Fruit fly (Drosophila melanogaster) whole organism, adult: ENCODE measurements around the gene CG15631.

Experiments
- CG11617 ChIP-seq: fragments of 200-800 bp; sonication (Bioruptor generic); optimal IDR thresholded peaks from 2 replicates; lab custom pipeline; 2017; ENCODE audit warnings: mild to moderate bottlenecking, missing biosample characterization, missing genetic modification reagents, missing genetic modification characterization
- CG12768 ChIP-seq: fragments of 200-800 bp; sonication (Bioruptor generic); optimal IDR thresholded peaks from 2 replicates; lab custom pipeline; 2017; ENCODE audit warnings: missing biosample characterization, missing genetic modification characterization, mild to moderate bottlenecking, moderate library complexity, missing genetic modification reagents
- CG14711 ChIP-seq: fragments of 200-800 bp; sonication (Bioruptor generic); optimal IDR thresholded peaks from 2 replicates; lab custom pipeline; 2018; ENCODE audit warnings: missing biosample characterization, mild to moderate bottlenecking, missing genetic modification characterization, moderate library complexity
- CG1620 ChIP-seq: fragments of 200-800 bp; sonication (Bioruptor generic); optimal IDR thresholded peaks from 2 replicates; lab custom pipeline; 2016; ENCODE audit warnings: missing biosample characterization, missing genetic modification characterization
- CG33017 ChIP-seq: fragments of 200-800 bp; sonication (Bioruptor generic); optimal IDR thresholded peaks from 2 replicates; lab custom pipeline; 2018; ENCODE audit warnings: missing biosample characterization, mild to moderate bottlenecking, missing genetic modification characterization, moderate library complexity
- CG5204 ChIP-seq: fragments of 200-800 bp; sonication (Bioruptor generic); optimal IDR thresholded peaks from 2 replicates; lab custom pipeline; 2016; ENCODE audit warnings: missing biosample characterization, missing genetic modification characterization
- CG7045 ChIP-seq: fragments of 200-800 bp; sonication (Bioruptor generic); optimal IDR thresholded peaks from 2 replicates; lab custom pipeline; 2017; ENCODE audit warnings: missing biosample characterization, mild to moderate bottlenecking, missing genetic modification characterization
- CG7101 ChIP-seq: fragments of 200-800 bp; sonication (Bioruptor generic); optimal IDR thresholded peaks from 2 replicates; lab custom pipeline; 2018; ENCODE audit warnings: missing biosample characterization, mild to moderate bottlenecking, missing genetic modification characterization, moderate library complexity
- Clk ChIP-seq: fragments of 200-800 bp; sonication (Bioruptor generic); optimal IDR thresholded peaks from 2 replicates; lab custom pipeline; 2017; ENCODE audit warnings: missing biosample characterization, missing genetic modification characterization
- Crg-1 ChIP-seq: fragments of 200-800 bp; sonication (Bioruptor generic); optimal IDR thresholded peaks from 2 replicates; lab custom pipeline; 2016; ENCODE audit warnings: missing biosample characterization, missing genetic modification characterization
- Hr96 ChIP-seq: fragments of 200-800 bp; sonication (Bioruptor generic); optimal IDR thresholded peaks from 2 replicates; lab custom pipeline; 2016; ENCODE audit warnings: missing biosample characterization, missing genetic modification characterization
- Mnt ChIP-seq: fragments of 200-800 bp; sonication (Bioruptor generic); optimal IDR thresholded peaks from 2 replicates; lab custom pipeline; 2016; ENCODE audit warnings: missing biosample characterization, mild to moderate bottlenecking, missing genetic modification characterization
- bab1 ChIP-seq: fragments of 200-800 bp; sonication (Bioruptor generic); optimal IDR thresholded peaks from 3 replicates; lab custom pipeline; 2019; ENCODE audit warnings: missing biosample characterization, mild to moderate bottlenecking, missing genetic modification characterization, moderate library complexity
- cic ChIP-seq: fragments of 200-800 bp; sonication (Bioruptor generic); optimal IDR thresholded peaks from 2 replicates; lab custom pipeline; 2017; ENCODE audit warnings: missing biosample characterization, mild to moderate bottlenecking, missing genetic modification characterization, moderate library complexity
- cnc ChIP-seq, 2 experiments: fragments of >200 bp; optimal IDR thresholded peaks; 2 replicates each; lab custom pipeline; 2017
- kay ChIP-seq: fragments of 200-800 bp; sonication (Bioruptor generic); peaks from one replicate; lab custom pipeline; 2016; ENCODE audit warnings: missing biosample characterization, missing genetic modification characterization, borderline replicate concordance
- ovo ChIP-seq: fragments of 200-800 bp; sonication (Bioruptor generic); optimal IDR thresholded peaks from 2 replicates; lab custom pipeline; 2016; ENCODE audit warnings: missing biosample characterization, missing genetic modification characterization
- pad ChIP-seq: fragments of 200-800 bp; sonication (Bioruptor generic); optimal IDR thresholded peaks from 3 replicates; lab custom pipeline; 2017; ENCODE audit warnings: missing biosample characterization, missing genetic modification characterization, mild to moderate bottlenecking, moderate library complexity, missing genetic modification reagents
- tj ChIP-seq: fragments of 200-800 bp; sonication (Bioruptor generic); optimal IDR thresholded peaks from 3 replicates; lab custom pipeline; 2017; ENCODE audit warnings: missing biosample characterization, mild to moderate bottlenecking, missing genetic modification characterization, moderate library complexity
- toe ChIP-seq: fragments of 200-800 bp; sonication (Bioruptor generic); optimal IDR thresholded peaks from 2 replicates; lab custom pipeline; 2016; ENCODE audit warnings: missing biosample characterization, missing genetic modification characterization

CG15631 gene

DNA sequence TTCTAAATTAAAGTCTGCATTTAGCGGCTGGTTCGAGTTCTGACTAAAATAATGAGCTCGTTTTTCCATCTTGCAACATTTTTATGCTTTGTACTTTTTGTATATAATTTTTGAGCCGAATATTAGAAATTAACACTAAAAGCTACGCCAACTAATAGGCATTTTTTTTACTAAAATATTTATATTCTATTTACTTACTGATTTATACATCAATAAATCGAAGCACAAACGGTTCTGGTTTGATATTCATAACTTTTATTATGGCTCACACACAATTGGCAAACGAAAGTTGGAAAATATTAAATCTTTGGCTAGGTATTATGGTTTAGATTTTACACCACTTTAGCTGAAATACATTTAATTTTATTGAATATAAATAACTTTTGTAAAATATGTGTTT, at the start of gene CG15631:
CG15631 (minus strand) TSS at position 101 of the 400 bp plus-strand sequence.
- no peak for TF ChIP-seq CG7101 (tag; lab: Kevin White, UChicago)
- TF ChIP-seq CG33017 (tag; lab: Kevin White, UChicago) = no peak
- no peak for TF ChIP-seq Hr96 (GFP tag; lab: Kevin White, UChicago)
- TF ChIP-seq CG12768 = no peak
- no peak for TF ChIP-seq CG5204 (GFP tag; lab: Kevin White, UChicago)
- no peak for TF ChIP-seq kay (GFP tag; lab: Kevin White, UChicago)
- no peak for TF ChIP-seq toe (GFP tag; lab: Kevin White, UChicago)
- TF ChIP-seq Crg-1 (GFP tag; lab: Kevin White, UChicago) = no peak
- TF ChIP-seq pad (GFP tag; lab: Kevin White, UChicago) = no peak
- TF ChIP-seq Mnt (GFP tag; lab: Kevin White, UChicago) = no peak
- TF ChIP-seq cnc (optimal IDR thresholded peaks at IDR 0.05; lab: Kevin White, UChicago) = no peak
- no peak for TF ChIP-seq ovo (GFP tag; lab: Kevin White, UChicago)
- no peak for TF ChIP-seq CG14711 (tag; lab: Kevin White, UChicago)
- no peak for TF ChIP-seq Clk (GFP tag; lab: Kevin White, UChicago)
- no peak for TF ChIP-seq tj (GFP tag; lab: Kevin White, UChicago)
- TF ChIP-seq cic = no peak
- no peak for TF ChIP-seq CG11617 (GFP tag; lab: Kevin White, UChicago)
- TF ChIP-seq CG1620 (GFP tag; lab: Kevin White, UChicago) = no peak
- TF ChIP-seq CG7045 (GFP tag; lab: Kevin White, UChicago) = no peak

DNA sequence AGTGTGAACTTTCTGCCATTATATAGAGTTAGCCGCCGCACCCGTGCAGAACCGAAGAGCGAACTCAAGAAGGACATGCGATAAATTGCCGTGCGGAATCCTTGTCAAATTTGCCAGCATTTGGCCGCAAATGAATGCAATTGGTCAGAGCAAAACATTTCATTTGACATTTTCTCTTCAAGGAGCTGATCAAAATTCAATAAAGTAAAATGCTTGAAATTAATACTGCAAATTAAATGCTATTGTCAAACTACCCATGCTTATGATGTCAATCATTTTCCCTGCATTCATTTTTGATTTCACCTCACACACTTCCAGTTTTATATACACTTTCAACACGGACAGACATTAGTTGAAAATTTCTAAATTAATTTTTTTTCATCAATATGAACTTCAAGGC, 28.3 kb upstream of the CG15631 start, which contains the start of gene CG42523:
CG42523 (plus strand) TSS at position 301 of the 400 bp plus-strand sequence.
- TF ChIP-seq cic = no peak
- TF ChIP-seq ovo (GFP tag; lab: Kevin White, UChicago) = no peak
- TF ChIP-seq toe (GFP tag; lab: Kevin White, UChicago) = no peak
- no peak for TF ChIP-seq CG12768
- TF ChIP-seq CG14711 (tag; lab: Kevin White, UChicago) = no peak
- TF ChIP-seq CG33017 (tag; lab: Kevin White, UChicago) = no peak

DNA sequence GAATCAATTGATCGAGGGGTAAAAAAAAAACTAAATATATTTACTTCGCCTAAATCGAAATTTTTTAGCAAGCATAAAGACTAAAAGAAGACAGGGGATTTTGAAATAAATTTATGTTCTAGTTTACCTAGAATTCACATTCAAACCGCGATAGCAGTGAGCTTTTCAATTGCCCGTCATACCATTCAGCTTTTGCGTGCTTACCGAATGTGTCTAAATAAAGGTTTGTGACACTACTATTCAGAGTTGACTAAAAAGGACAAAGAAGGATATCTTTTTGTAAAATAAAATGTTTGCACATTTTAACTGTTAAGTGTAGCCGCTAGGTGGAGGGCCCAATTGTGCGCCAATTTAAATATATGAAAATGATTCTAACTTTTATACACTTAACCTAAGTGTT, 8.2 kb downstream of the CG15631 start:
- no peak for TF ChIP-seq cic
- no peak for TF ChIP-seq toe (GFP tag; lab: Kevin White, UChicago)
- TF ChIP-seq bab1 (GFP tag; lab: Kevin White, UChicago) = no peak
- TF ChIP-seq Clk (GFP tag; lab: Kevin White, UChicago) = no peak
- TF ChIP-seq kay (GFP tag; lab: Kevin White, UChicago) = no peak

DNA sequence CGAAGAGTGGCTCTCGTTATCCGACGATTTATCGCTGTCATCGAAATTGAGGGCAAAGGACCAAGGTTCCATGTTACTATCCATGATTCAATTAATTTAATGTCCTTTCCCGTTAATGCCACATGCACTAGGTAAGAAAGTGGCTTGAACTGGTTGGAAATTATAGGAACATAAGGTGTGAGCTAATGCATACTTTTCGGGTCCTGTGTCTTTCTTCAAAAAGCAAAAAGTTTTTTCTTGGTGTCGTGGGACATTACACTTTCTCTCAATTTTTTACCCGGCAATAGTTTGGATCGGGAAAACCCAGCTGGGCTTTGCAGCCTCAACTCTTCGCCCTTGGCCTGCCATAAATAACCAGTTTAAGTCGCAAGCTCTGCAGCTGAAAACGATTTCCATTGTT, 32.9 kb downstream of the CG15631 start, which contains the start of gene Taf12L:
Taf12L (minus strand) TSS at position 101 of the 400 bp plus-strand sequence.
- TF ChIP-seq CG14711 (tag; lab: Kevin White, UChicago) (no peak), CG5204 (GFP tag; lab: Kevin White, UChicago) (no peak), Hr96 (GFP tag; lab: Kevin White, UChicago) (no peak), CG11617 (GFP tag; lab: Kevin White, UChicago) (no peak), ovo (GFP tag; lab: Kevin White, UChicago) (no peak), Mnt (GFP tag; lab: Kevin White, UChicago) (no peak), cnc (optimal IDR thresholded peaks at IDR 0.05; lab: Kevin White, UChicago) (no peak), cic (no peak), Crg-1 (GFP tag; lab: Kevin White, UChicago) (no peak), pad (GFP tag; lab: Kevin White, UChicago) (no peak), toe (GFP tag; lab: Kevin White, UChicago) (no peak), bab1 (GFP tag; lab: Kevin White, UChicago) (no peak), CG7101 (tag; lab: Kevin White, UChicago) (no peak), Clk (GFP tag; lab: Kevin White, UChicago) (no peak), CG12768 (no peak), kay (GFP tag; lab: Kevin White, UChicago) (no peak)

DNA sequence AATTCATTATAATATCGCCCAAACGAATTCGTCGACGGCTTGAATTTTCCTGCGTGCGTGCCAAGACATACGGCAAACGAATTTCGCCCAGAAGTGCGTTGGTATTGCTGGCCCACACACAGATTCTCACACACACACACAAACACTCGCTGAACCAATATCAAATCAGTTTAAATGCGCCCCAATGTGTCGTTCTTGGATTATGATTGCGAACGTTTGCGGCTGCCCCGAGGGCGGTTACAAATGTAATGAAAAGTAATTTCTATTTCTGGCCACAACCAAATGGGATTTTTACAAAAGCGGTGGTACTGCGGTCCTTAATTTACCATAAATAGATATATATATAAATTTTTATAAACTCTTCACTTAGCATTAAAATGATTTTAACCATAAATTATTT, 35.4 kb downstream of the CG15631 start:
- TF ChIP-seq toe (GFP tag; lab: Kevin White, UChicago) = no peak
- no peak for TF ChIP-seq Mnt (GFP tag; lab: Kevin White, UChicago)
- no peak for TF ChIP-seq ovo (GFP tag; lab: Kevin White, UChicago)
- no peak for TF ChIP-seq bab1 (GFP tag; lab: Kevin White, UChicago)
- no peak for TF ChIP-seq CG5204 (GFP tag; lab: Kevin White, UChicago)
- no peak for TF ChIP-seq CG33017 (tag; lab: Kevin White, UChicago)
- TF ChIP-seq CG1620 (GFP tag; lab: Kevin White, UChicago) = no peak
- TF ChIP-seq CG11617 (GFP tag; lab: Kevin White, UChicago) = no peak
- TF ChIP-seq CG12768 = no peak

DNA sequence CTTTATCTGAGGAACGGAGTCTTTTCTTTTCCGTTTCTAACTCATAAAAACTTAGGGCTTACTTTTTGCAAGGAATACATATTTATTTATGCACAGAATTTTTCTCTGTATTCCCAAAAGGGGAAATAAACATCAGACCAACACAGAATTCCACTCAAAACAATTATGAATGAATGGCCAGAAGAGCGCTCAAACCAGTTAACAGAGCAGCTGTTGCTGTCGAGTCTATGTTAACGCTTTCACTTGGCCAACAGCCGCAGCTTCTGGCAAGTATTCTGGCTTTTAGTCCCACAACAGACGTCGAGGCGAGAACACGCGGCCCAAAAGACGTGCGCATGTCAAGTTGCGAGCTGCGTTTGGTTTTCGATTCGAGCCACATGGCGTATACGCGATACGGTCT, 39.8 kb downstream of the CG15631 start, which contains the start of gene dcma:
dcma (plus strand) TSS at position 301 of the 400 bp plus-strand sequence.
- TF ChIP-seq CG33017 (tag; lab: Kevin White, UChicago) (no peak), cnc (optimal IDR thresholded peaks at IDR 0.05; lab: Kevin White, UChicago) (no peak), cic (no peak), kay (GFP tag; lab: Kevin White, UChicago) (no peak)

DNA sequence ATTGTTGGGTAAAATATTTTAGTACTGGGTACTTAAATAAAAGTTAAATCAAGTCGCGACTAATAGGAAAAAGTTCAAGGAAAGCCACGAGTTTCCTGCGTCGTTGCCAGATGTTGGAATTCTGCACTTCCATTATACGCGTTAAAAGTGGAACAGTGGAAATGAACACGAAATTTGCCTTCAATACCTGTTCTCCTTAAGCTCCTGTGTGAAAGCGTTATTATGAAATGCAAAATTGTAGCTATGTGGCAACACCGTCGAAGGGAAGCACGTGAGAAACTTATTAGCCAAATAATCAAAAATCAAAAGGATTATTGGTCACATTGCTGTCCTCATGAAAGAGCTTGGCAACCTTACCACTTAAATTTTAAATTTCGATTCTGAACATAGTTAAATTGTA, 43.7 kb downstream of the CG15631 start, which contains the start of gene CG3251:
CG3251 (minus strand) TSS at position 101 of the 400 bp plus-strand sequence.
- TF ChIP-seq Mnt (GFP tag; lab: Kevin White, UChicago) (no peak), Hr96 (GFP tag; lab: Kevin White, UChicago) (no peak), cic (no peak), CG5204 (GFP tag; lab: Kevin White, UChicago) (no peak), CG7101 (tag; lab: Kevin White, UChicago) (no peak), bab1 (GFP tag; lab: Kevin White, UChicago) (no peak), CG1620 (GFP tag; lab: Kevin White, UChicago) (no peak), CG11617 (GFP tag; lab: Kevin White, UChicago) (no peak), pad (GFP tag; lab: Kevin White, UChicago) (no peak), CG14711 (tag; lab: Kevin White, UChicago) (no peak), cnc (optimal IDR thresholded peaks at IDR 0.05; lab: Kevin White, UChicago) (no peak), ovo (GFP tag; lab: Kevin White, UChicago) (no peak), tj (GFP tag; lab: Kevin White, UChicago) (no peak)
